Worm (Caenorhabditis elegans) whole organism, early embryonic: Measurements from ENCODE around the gene nhr-233.

ENCODE experiments used
- ama-1 ChIP-seq: fragments of 150-350 bp; optimal IDR thresholded peaks from 2 replicates; lab custom pipeline; 2014
- flt-1 ChIP-seq: fragments of 200-800 bp; sonication (Bioruptor generic); IDR thresholded peaks from 2 replicates; pipeline ENCODE4 v1.3.6; 2022; ENCODE audit warnings: missing genetic modification characterization, missing compliant biosample characterization

- TF ChIP-seq flt-1 (GFP tag; lab: Robert Waterston, UW) (no peak), ama-1 (lab: Kevin White, UChicago) (no peak)
Observed at ce11 chrV:16595140-16595791, 24.7 kb upstream of the nhr-233 start, which contains the start of gene cpl-1.
